Fruit fly (Drosophila melanogaster) whole organism, adult: Measurements from ENCODE around the gene CG6785.

Source experiments
- CG12768 ChIP-seq: fragments of 200-800 bp; sonication (Bioruptor generic); optimal IDR thresholded peaks from 2 replicates; lab custom pipeline; 2017; ENCODE audit warnings: missing biosample characterization, missing genetic modification characterization, mild to moderate bottlenecking, moderate library complexity, missing genetic modification reagents
- CG1620 ChIP-seq: fragments of 200-800 bp; sonication (Bioruptor generic); optimal IDR thresholded peaks from 2 replicates; lab custom pipeline; 2016; ENCODE audit warnings: missing biosample characterization, missing genetic modification characterization
- Clk ChIP-seq: fragments of 200-800 bp; sonication (Bioruptor generic); optimal IDR thresholded peaks from 2 replicates; lab custom pipeline; 2017; ENCODE audit warnings: missing biosample characterization, missing genetic modification characterization
- tj ChIP-seq: fragments of 200-800 bp; sonication (Bioruptor generic); optimal IDR thresholded peaks from 3 replicates; lab custom pipeline; 2017; ENCODE audit warnings: missing biosample characterization, mild to moderate bottlenecking, missing genetic modification characterization, moderate library complexity

- TF ChIP-seq CG1620 (GFP tag; lab: Kevin White, UChicago) (no peak), tj (GFP tag; lab: Kevin White, UChicago) (peak; percentile 72), Clk (no peak), CG12768 (GFP tag; lab: Kevin White, UChicago) (peak; percentile 94)
These were observed 33.0 kb downstream of the CG6785 start for dm6 chr2L:12011682-12012655.
